Worm (Caenorhabditis elegans): ENCODE results near the gene F18E2.15.
A peak's percentile ranks its signal among the peaks of the same experiment; 100 is the strongest.

Gene F18E2.15

ce11 chrV:12747431-12747830 lies 13.4 kb downstream of the F18E2.15 start, which contains the start of gene C15C8.4:
Gene C15C8.4 (minus strand): TSS chrV:12747463.
- TF ChIP-seq nhr-12 (tag; optimal IDR thresholded peaks at IDR 0.05) (no peak), alr-1 (tag; optimal IDR thresholded peaks at IDR 0.05) (no peak), nhr-6 (tag; optimal IDR thresholded peaks at IDR 0.05) (no peak), elt-3 (tag; optimal IDR thresholded peaks at IDR 0.05) (no peak), peb-1 (tag; optimal IDR thresholded peaks at IDR 0.05) (no peak)

- TF ChIP-seq nhr-25 (tag; optimal IDR thresholded peaks at IDR 0.05) (no peak), nhr-6 (tag; optimal IDR thresholded peaks at IDR 0.05) (no peak), fos-1 (tag; optimal IDR thresholded peaks at IDR 0.05) (peak; percentile 63), snpc-4 (tag; optimal IDR thresholded peaks at IDR 0.05) (no peak), F13H6.1 (tag; optimal IDR thresholded peaks at IDR 0.05) (peak; percentile 6), unc-39 (tag; optimal IDR thresholded peaks at IDR 0.05) (no peak), mdl-1 (tag; optimal IDR thresholded peaks at IDR 0.05) (no peak), R02D3.7 (tag; optimal IDR thresholded peaks at IDR 0.05) (no peak)
Measured at ce11 chrV:12744979-12745378, 15.8 kb downstream of the F18E2.15 start, which contains the start of gene C15C8.7. Gene C15C8.7 (minus strand): TSS chrV:12745050.

- TF ChIP-seq Y55F3AM.14 (GFP tag; optimal IDR thresholded peaks at IDR 0.05) (no peak), ZK546.5 (tag; optimal IDR thresholded peaks at IDR 0.05) (no peak), nhr-237 (tag; optimal IDR thresholded peaks at IDR 0.05) (no peak), C34F6.9 (tag; optimal IDR thresholded peaks at IDR 0.05) (no peak), blmp-1 (tag; optimal IDR thresholded peaks at IDR 0.05; ENCODE audit: insufficient read depth) (no peak), lin-39 (tag; optimal IDR thresholded peaks at IDR 0.05) (no peak), nhr-11 (tag; optimal IDR thresholded peaks at IDR 0.05) (no peak)
Measured at ce11 chrV:12743778-12744502, 16.9 kb downstream of the F18E2.15 start.

ce11 chrV:12741684-12742083 lies 19.1 kb downstream of the F18E2.15 start, which contains the start of gene hrg-7:
Gene hrg-7 (plus strand): TSS chrV:12742041.
- TF ChIP-seq nhr-129 (tag; optimal IDR thresholded peaks at IDR 0.05): peak; percentile 96
- peak; percentile 54 for TF ChIP-seq sma-9 (GFP tag; optimal IDR thresholded peaks at IDR 0.05)
- no peak for TF ChIP-seq sma-9 (tag; optimal IDR thresholded peaks at IDR 0.05)
- no peak for TF ChIP-seq lin-39 (tag; optimal IDR thresholded peaks at IDR 0.05)
- TF ChIP-seq nhr-77 (tag; optimal IDR thresholded peaks at IDR 0.05): no peak
- TF ChIP-seq crh-2 (tag; optimal IDR thresholded peaks at IDR 0.05): peak; percentile 70
- TF ChIP-seq fos-1 (tag; optimal IDR thresholded peaks at IDR 0.05): peak; percentile 82
- peak; percentile 8 for TF ChIP-seq gmeb-1 (tag; optimal IDR thresholded peaks at IDR 0.05)

- TF ChIP-seq peb-1 (tag; optimal IDR thresholded peaks at IDR 0.05) (peak; percentile 71), nhr-10 (tag; optimal IDR thresholded peaks at IDR 0.05) (no peak), ceh-82 (tag; optimal IDR thresholded peaks at IDR 0.05) (no peak)
Measured at ce11 chrV:12736166-12736753, 24.6 kb downstream of the F18E2.15 start, which contains the start of gene cky-1. Gene cky-1 (plus strand): TSS chrV:12736703.

ce11 chrV:12733465-12734248 lies 27.2 kb downstream of the F18E2.15 start, which contains the start of the genes dhs-21 and xbx-9:
Gene dhs-21 (minus strand): TSS chrV:12733645.
Gene xbx-9 (plus strand): TSS chrV:12734198.
- TF ChIP-seq sma-3 (GFP tag; optimal IDR thresholded peaks at IDR 0.05): peak; percentile 11
- TF ChIP-seq nhr-129 (tag; optimal IDR thresholded peaks at IDR 0.05): peak; percentile 87
- peak; percentile 50 for TF ChIP-seq sma-9 (GFP tag; optimal IDR thresholded peaks at IDR 0.05)
- TF ChIP-seq sma-9 (tag; optimal IDR thresholded peaks at IDR 0.05): no peak
- TF ChIP-seq fos-1 (tag; optimal IDR thresholded peaks at IDR 0.05): peak; percentile 59
- TF ChIP-seq unc-39 (tag; optimal IDR thresholded peaks at IDR 0.05): no peak

All from whole organism, L2 larva.